Worm (Caenorhabditis elegans) whole organism, L2 larva: ENCODE measurements around the gene irg-4.
"Not testable (repeated sequence)": the region's sequence is repeated elsewhere in the genome, so short reads cannot be mapped to it uniquely, and the experiment has no call there.

Experiments
- F13H6.1 ChIP-seq: sonication (generic microtip); optimal IDR thresholded peaks from 2 replicates; lab custom pipeline; 2016; ENCODE audit warnings: missing genetic modification characterization, missing compliant biosample characterization
- R02D3.7 ChIP-seq: fragments of 150-350 bp; optimal IDR thresholded peaks from 2 replicates; lab custom pipeline; 2014; ENCODE audit warnings: missing biosample characterization, missing genetic modification characterization
- Y55F3AM.14 ChIP-seq: fragments of 200-800 bp; sonication (Bioruptor generic); optimal IDR thresholded peaks from 2 replicates; lab custom pipeline; 2018; ENCODE audit warnings: mild to moderate bottlenecking, missing genetic modification characterization, missing compliant biosample characterization
- ceh-82 ChIP-seq: fragments of 150-350 bp; optimal IDR thresholded peaks from 2 replicates; lab custom pipeline; 2014; ENCODE audit warnings: missing biosample characterization, missing genetic modification characterization
- crh-2 ChIP-seq: sonication (generic microtip); optimal IDR thresholded peaks from 2 replicates; lab custom pipeline; 2017; ENCODE audit warnings: missing biosample characterization, missing genetic modification characterization
- elt-3 ChIP-seq: sonication (generic microtip); optimal IDR thresholded peaks from 2 replicates; lab custom pipeline; 2017; ENCODE audit warnings: missing biosample characterization, missing genetic modification characterization
- fos-1 ChIP-seq: fragments of 150-350 bp; optimal IDR thresholded peaks from 2 replicates; lab custom pipeline; 2014; ENCODE audit warnings: missing biosample characterization, missing genetic modification characterization
- gmeb-1 ChIP-seq: fragments of 150-350 bp; optimal IDR thresholded peaks from 2 replicates; lab custom pipeline; 2014; ENCODE audit warnings: missing biosample characterization, missing genetic modification characterization
- mab-5 ChIP-seq: fragments of 150-350 bp; optimal IDR thresholded peaks from 2 replicates; lab custom pipeline; 2014; ENCODE audit warnings: missing biosample characterization, missing genetic modification characterization
- mbf-1 ChIP-seq: sonication (generic microtip); optimal IDR thresholded peaks from 2 replicates; lab custom pipeline; 2017; ENCODE audit warnings: missing biosample characterization, missing genetic modification characterization
- nhr-10 ChIP-seq: sonication (generic microtip); optimal IDR thresholded peaks from 2 replicates; lab custom pipeline; 2017; ENCODE audit warnings: missing biosample characterization, missing genetic modification characterization
- nhr-11 ChIP-seq: fragments of 150-350 bp; optimal IDR thresholded peaks from 2 replicates; lab custom pipeline; 2014; ENCODE audit warnings: missing biosample characterization, missing genetic modification characterization
- nhr-12 ChIP-seq: fragments of 150-350 bp; optimal IDR thresholded peaks from 2 replicates; lab custom pipeline; 2014; ENCODE audit warnings: missing biosample characterization, missing genetic modification characterization
- nhr-23 ChIP-seq: fragments of 150-350 bp; optimal IDR thresholded peaks from 2 replicates; lab custom pipeline; 2014; ENCODE audit warnings: missing biosample characterization, missing genetic modification reagents, missing genetic modification characterization
- nhr-6 ChIP-seq: fragments of 150-350 bp; optimal IDR thresholded peaks from 2 replicates; lab custom pipeline; 2014; ENCODE audit warnings: missing biosample characterization, missing genetic modification characterization
- nhr-77 ChIP-seq: fragments of 150-350 bp; optimal IDR thresholded peaks from 2 replicates; lab custom pipeline; 2014; ENCODE audit warnings: missing biosample characterization, missing genetic modification characterization
- peb-1 ChIP-seq: fragments of 150-350 bp; optimal IDR thresholded peaks from 2 replicates; lab custom pipeline; 2014; ENCODE audit warnings: missing biosample characterization, missing genetic modification characterization
- skn-1 ChIP-seq: sonication (generic microtip); optimal IDR thresholded peaks from 2 replicates; lab custom pipeline; 2017; ENCODE audit warnings: missing biosample characterization, missing genetic modification characterization
- unc-55 ChIP-seq: fragments of 150-350 bp; sonication (generic microtip); optimal IDR thresholded peaks from 3 replicates; lab custom pipeline; 2014; ENCODE audit warnings: missing biosample characterization, missing genetic modification reagents, missing genetic modification characterization
- unc-62 ChIP-seq: fragments of 150-350 bp; optimal IDR thresholded peaks from 2 replicates; lab custom pipeline; 2014; ENCODE audit warnings: missing biosample characterization, missing genetic modification reagents, missing genetic modification characterization
- zag-1 ChIP-seq: fragments of 150-350 bp; optimal IDR thresholded peaks from 2 replicates; lab custom pipeline; 2014; ENCODE audit warnings: missing biosample characterization, missing genetic modification characterization
- ztf-1 ChIP-seq: fragments of 200-800 bp; sonication (Bioruptor generic); conservative IDR thresholded peaks from 2 replicates; pipeline ENCODE4 v1.3.6; 2022; ENCODE audit warnings: missing genetic modification characterization, missing compliant biosample characterization
- ztf-11 ChIP-seq: sonication (generic microtip); optimal IDR thresholded peaks from 2 replicates; lab custom pipeline; 2017; ENCODE audit warnings: missing biosample characterization, missing genetic modification characterization

irg-4 gene

ce11 chrIV:12476942-12477341 is 41.3 kb downstream of the irg-4 start, which contains the start of gene T04A11.1:
TSS of gene T04A11.1 (minus strand) at chrIV:12477042.
- TF ChIP-seq skn-1, F13H6.1, nhr-23 (tag; lab: Kevin White, UChicago): not testable (repeated sequence)
- TF ChIP-seq, all 48 proteins: peak for 0; not testable (repeated sequence) for 48

ce11 chrIV:12478711-12479110 is 43.1 kb downstream of the irg-4 start, which contains the start of gene igdb-1:
TSS of gene igdb-1 (plus strand) at chrIV:12479011.
- not testable (repeated sequence) for TF ChIP-seq Y55F3AM.14 (GFP tag; lab: Kevin White, UChicago); fos-1 (tag; lab: Kevin White, UChicago); unc-62 (GFP tag; lab: Kevin White, UChicago)

DNA sequence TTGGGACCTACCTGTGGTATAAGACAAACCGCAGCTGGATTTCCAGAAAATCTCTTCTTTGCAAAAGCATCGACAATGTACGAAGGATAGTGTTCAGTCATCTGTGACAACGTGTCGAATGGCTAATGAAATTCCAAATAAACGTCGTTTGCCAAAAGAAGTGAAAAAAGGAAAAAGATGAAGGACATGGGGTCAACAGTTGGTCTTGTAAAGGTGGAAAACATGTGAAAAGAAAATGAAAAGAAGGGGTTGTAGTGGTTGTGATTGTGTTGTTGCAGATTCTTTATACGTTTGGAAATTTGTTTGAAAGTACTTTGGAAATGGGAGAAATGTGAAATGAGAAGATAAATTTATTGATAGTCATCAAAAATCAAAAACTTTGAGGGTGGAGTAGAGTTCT is 48.8 kb downstream of the irg-4 start, which contains the start of gene T04A11.4:
Gene T04A11.4, minus strand, starts transcription at position 101 of the 400 bp plus-strand sequence.
- not testable (repeated sequence) for TF ChIP-seq mab-5, gmeb-1, nhr-6 (tag; lab: Kevin White, UChicago)
- TF ChIP-seq, all 48 proteins: peak for 0; not testable (repeated sequence) for 48

DNA sequence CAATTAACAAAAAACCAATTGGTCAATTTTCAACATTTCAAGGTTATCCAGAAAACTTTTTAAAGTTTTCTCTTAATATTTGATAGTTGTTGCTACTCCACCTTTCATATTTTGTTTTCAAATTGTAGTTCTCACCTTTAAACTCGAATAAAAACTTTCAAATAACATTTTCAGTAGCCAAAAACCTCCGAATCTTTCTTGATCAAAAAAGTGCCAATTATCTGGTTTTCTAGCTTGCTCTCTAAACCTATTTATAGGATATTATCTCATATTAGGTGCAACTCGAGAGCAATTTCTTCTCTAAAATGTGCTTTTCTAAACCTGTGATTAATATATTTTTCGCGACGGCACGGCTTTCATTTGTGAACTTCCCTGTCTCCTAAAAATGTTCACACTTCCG is 51.6 kb downstream of the irg-4 start, which contains the start of gene sru-26:
Gene sru-26, plus strand, starts transcription at position 301 of the 400 bp plus-strand sequence.
- TF ChIP-seq elt-3 (tag; lab: Kevin White, UChicago) (no peak), crh-2 (tag; lab: Kevin White, UChicago) (no peak), nhr-23 (tag; lab: Kevin White, UChicago) (no peak), nhr-11 (tag; lab: Kevin White, UChicago) (no peak), R02D3.7 (tag; lab: Kevin White, UChicago) (no peak), unc-55 (no peak), mbf-1 (tag; lab: Kevin White, UChicago) (no peak), zag-1 (tag; lab: Kevin White, UChicago) (no peak), fos-1 (tag; lab: Kevin White, UChicago) (no peak), ztf-11 (tag; lab: Kevin White, UChicago) (no peak), nhr-12 (tag; lab: Kevin White, UChicago) (no peak), peb-1 (tag; lab: Kevin White, UChicago) (no peak), ceh-82 (tag; lab: Kevin White, UChicago) (no peak), nhr-77 (no peak), ztf-1 (GFP tag; lab: Robert Waterston, UW) (no peak), nhr-6 (tag; lab: Kevin White, UChicago) (no peak), nhr-10 (tag; lab: Kevin White, UChicago) (no peak), skn-1 (tag; lab: Kevin White, UChicago) (no peak)
